Fruit fly (Drosophila melanogaster): ENCODE data around the gene CG15202.
A peak's percentile ranks its signal among the peaks of the same experiment; 100 is the strongest.

The CG15202 gene

DNA sequence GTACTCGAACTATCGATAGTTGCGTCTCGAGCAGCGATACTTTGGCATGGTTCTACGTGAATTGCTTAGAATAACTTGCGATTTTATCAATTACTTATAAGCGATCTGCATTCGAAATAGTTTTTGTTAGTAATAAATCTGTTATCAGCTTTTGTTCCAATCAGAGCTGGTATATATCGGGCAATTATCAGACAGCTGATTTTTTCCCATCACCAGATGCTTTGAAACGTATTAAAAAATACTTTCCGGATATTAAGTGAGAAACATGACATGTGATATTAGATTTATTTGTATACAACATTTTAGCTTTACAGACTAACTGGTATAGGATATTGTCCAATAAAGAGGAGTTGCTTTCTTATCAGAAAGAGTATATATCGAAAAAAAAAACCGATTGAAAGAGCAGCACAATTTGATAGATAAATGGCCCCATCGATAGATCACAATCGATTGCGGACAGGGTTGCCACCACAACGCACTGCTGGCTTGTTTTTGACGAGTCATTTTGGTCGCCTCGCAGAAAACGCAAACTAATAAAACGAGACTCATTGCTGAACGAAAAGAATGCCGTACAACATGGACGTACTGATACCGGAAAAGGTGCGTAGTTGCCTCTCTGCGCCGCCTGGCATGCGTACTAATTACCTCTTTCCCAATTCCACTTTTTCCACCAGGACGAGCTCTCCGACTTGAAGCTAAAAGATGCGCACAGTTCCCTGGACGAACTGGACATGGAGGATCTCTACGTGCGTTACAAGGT, 17.4 kb upstream of the CG15202 start, which contains the start of gene Rpt3 (continued):
- TF ChIP-seq emc (GFP tag; optimal IDR thresholded peaks at IDR 0.05) (no peak), Stat92E (GFP tag; optimal IDR thresholded peaks at IDR 0.05) (no peak), CG9609 (GFP tag; optimal IDR thresholded peaks at IDR 0.05) (no peak), dysf (GFP tag; IDR thresholded peaks at IDR 0.05) (no peak), Gug (GFP tag; IDR thresholded peaks at IDR 0.05) (no peak), CG6654 (GFP tag; optimal IDR thresholded peaks at IDR 0.05) (no peak), CG3163 (GFP tag; optimal IDR thresholded peaks at IDR 0.05) (no peak), mld (GFP tag; IDR thresholded peaks at IDR 0.05; ENCODE audit: partially characterized antibody) (peak; percentile 9; the same call in 1 of the 3 replicates), maf-S (GFP tag; optimal IDR thresholded peaks at IDR 0.05) (no peak), CG9215 (GFP tag; IDR thresholded peaks at IDR 0.05) (no peak), abd-A (tag; optimal IDR thresholded peaks at IDR 0.05) (no peak), gfzf (GFP tag; optimal IDR thresholded peaks at IDR 0.05) (peak; percentile 40), Xrp1 (GFP tag; IDR thresholded peaks at IDR 0.05) (no peak), CG15073 (GFP tag; optimal IDR thresholded peaks at IDR 0.05) (no peak), kni (GFP tag; optimal IDR thresholded peaks at IDR 0.05) (no peak), gcm (GFP tag; optimal IDR thresholded peaks at IDR 0.05) (no peak), mam (GFP tag; optimal IDR thresholded peaks at IDR 0.05) (peak; percentile 0), Deaf1 (tag; optimal IDR thresholded peaks at IDR 0.05) (no peak), ara (GFP tag; IDR thresholded peaks at IDR 0.05) (no peak), Nf-YB (GFP tag; optimal IDR thresholded peaks at IDR 0.05) (no peak), Nf-YA (GFP tag; IDR thresholded peaks at IDR 0.05) (no peak), CG30403 (GFP tag; optimal IDR thresholded peaks at IDR 0.05) (peak; percentile 39), CG15601 (tag; optimal IDR thresholded peaks at IDR 0.05) (no peak), dpn (GFP tag; optimal IDR thresholded peaks at IDR 0.05) (peak in 1 of 2 experiments; percentile 24), CG10267 (tag; optimal IDR thresholded peaks at IDR 0.05) (no peak), nom (GFP tag; optimal IDR thresholded peaks at IDR 0.05) (no peak), bowl (GFP tag; IDR thresholded peaks at IDR 0.05) (no peak), CG16813 (GFP tag; IDR thresholded peaks at IDR 0.05; ENCODE audit: partially characterized antibody) (peak; percentile 85), ato (GFP tag; IDR thresholded peaks at IDR 0.05; ENCODE audit: partially characterized antibody) (peak; percentile 43; the same call in 1 of the 2 replicates), Opbp (GFP tag; IDR thresholded peaks at IDR 0.05; ENCODE audit: partially characterized antibody) (peak; percentile 67), CG33213 (GFP tag; optimal IDR thresholded peaks at IDR 0.05) (no peak), Oli (tag; optimal IDR thresholded peaks at IDR 0.05) (no peak), CG30020 (tag; optimal IDR thresholded peaks at IDR 0.05) (peak; percentile 27), CG7928 (GFP tag; optimal IDR thresholded peaks at IDR 0.05) (no peak), CG11093 (GFP tag; IDR thresholded peaks at IDR 0.05) (no peak), Hey (tag; optimal IDR thresholded peaks at IDR 0.05) (no peak), ase (GFP tag; IDR thresholded peaks at IDR 0.05) (no peak), Adf1 (GFP tag; IDR thresholded peaks at IDR 0.05) (no peak), NC2α (GFP tag; optimal IDR thresholded peaks at IDR 0.05) (no peak), ttk (GFP tag; IDR thresholded peaks at IDR 0.05) (no peak), CG6791 (GFP tag; IDR thresholded peaks at IDR 0.05; ENCODE audit: partially characterized antibody) (peak; percentile 73), CG4360 (GFP tag; IDR thresholded peaks at IDR 0.05) (no peak), pita (GFP tag; optimal IDR thresholded peaks at IDR 0.05) (no peak), CG17829 (tag; optimal IDR thresholded peaks at IDR 0.05) (no peak), CG6272 (GFP tag; IDR thresholded peaks at IDR 0.05) (no peak), br (optimal IDR thresholded peaks at IDR 0.05) (no peak), CG8924 (tag; optimal IDR thresholded peaks at IDR 0.05) (no peak), CG4854 (GFP tag; optimal IDR thresholded peaks at IDR 0.05) (no peak), sd (tag; optimal IDR thresholded peaks at IDR 0.05) (no peak), Six4 (GFP tag; optimal IDR thresholded peaks at IDR 0.05) (no peak)

Data from whole organism, embryonic.